Worm (Caenorhabditis elegans) whole organism, L4 larva: Measurements from ENCODE around the gene sav-1.

Experiments
- F49E8.2 ChIP-seq: sonication (generic microtip); optimal IDR thresholded peaks from 2 replicates; lab custom pipeline; 2016; ENCODE audit warnings: missing compliant biosample characterization, mild to moderate bottlenecking, missing genetic modification characterization, borderline replicate concordance
- R02D3.7 ChIP-seq: fragments of 150-350 bp; sonication (generic microtip); optimal IDR thresholded peaks from 3 replicates; lab custom pipeline; 2014; ENCODE audit warnings: missing biosample characterization, missing genetic modification characterization
- T26A8.4 ChIP-seq: fragments of 200-800 bp; sonication (Bioruptor generic); IDR thresholded peaks from 2 replicates; pipeline ENCODE4 v1.3.6; 2022; ENCODE audit warnings: missing genetic modification characterization, missing compliant biosample characterization
- Y5F2A.4 ChIP-seq: fragments of 200-800 bp; sonication (Bioruptor generic); optimal IDR thresholded peaks from 2 replicates; lab custom pipeline; 2018; ENCODE audit warnings: mild to moderate bottlenecking, missing genetic modification characterization, missing compliant biosample characterization
- ZK337.2 ChIP-seq: fragments of 200-800 bp; sonication (Bioruptor generic); IDR thresholded peaks from 2 replicates; pipeline ENCODE4 v1.3.6; 2022; ENCODE audit warnings: missing genetic modification reagents, missing genetic modification characterization, missing compliant biosample characterization
- aha-1 ChIP-seq: fragments of 150-350 bp; peaks from one replicate; lab custom pipeline; 2014; ENCODE audit warnings: missing biosample characterization, missing genetic modification characterization
- ama-1 ChIP-seq: fragments of 150-350 bp; optimal IDR thresholded peaks from 2 replicates; lab custom pipeline; 2014; ENCODE audit warnings: inconsistent platforms, mixed read lengths
- ceh-20 ChIP-seq: fragments of 200-800 bp; sonication (Bioruptor generic); IDR thresholded peaks from 2 replicates; pipeline ENCODE4 v1.3.6; 2022; ENCODE audit warnings: missing genetic modification reagents, missing genetic modification characterization, missing compliant biosample characterization
- ceh-32 ChIP-seq: sonication (generic microtip); optimal IDR thresholded peaks from 2 replicates; lab custom pipeline; 2016; ENCODE audit warnings: mild to moderate bottlenecking, missing genetic modification characterization, missing compliant biosample characterization; ENCODE audit not compliant: poor library complexity
- cey-2 ChIP-seq: sonication (generic microtip); optimal IDR thresholded peaks from 3 replicates; lab custom pipeline; 2017; ENCODE audit warnings: missing genetic modification characterization, mild to moderate bottlenecking, missing compliant biosample characterization, antibody characterized with exemption, borderline replicate concordance; ENCODE audit not compliant: insufficient read depth
- ctbp-1 ChIP-seq: fragments of 200-800 bp; sonication (Bioruptor generic); IDR thresholded peaks from 2 replicates; pipeline ENCODE4 v1.3.6; 2022; ENCODE audit warnings: missing genetic modification reagents, missing genetic modification characterization, missing compliant biosample characterization
- daf-12 ChIP-seq: fragments of 150-350 bp; optimal IDR thresholded peaks from 2 replicates; lab custom pipeline; 2014; ENCODE audit warnings: missing biosample characterization, missing genetic modification reagents, missing genetic modification characterization
- daf-16 ChIP-seq, 3 experiments: sonication (generic microtip); optimal IDR thresholded peaks; 2 replicates each; lab custom pipeline; 2016 to 2017; ENCODE audit warnings: missing genetic modification characterization in 3 of 3, missing genetic modification reagents in 3 of 3, mild to moderate bottlenecking in 2 of 3, missing compliant biosample characterization in 2 of 3, missing biosample characterization in 1 of 3, moderate library complexity in 1 of 3
- daf-19 ChIP-seq: fragments of 200-800 bp; sonication (Bioruptor generic); conservative IDR thresholded peaks from 2 replicates; pipeline ENCODE4 v1.3.6; 2022; ENCODE audit warnings: missing genetic modification characterization, missing compliant biosample characterization
- daf-8 ChIP-seq: fragments of 200-800 bp; sonication (Bioruptor generic); IDR thresholded peaks from 2 replicates; pipeline ENCODE4 v1.3.6; 2022; ENCODE audit warnings: missing genetic modification characterization, missing compliant biosample characterization
- dmd-6 ChIP-seq: fragments of 200-800 bp; sonication (Bioruptor generic); IDR thresholded peaks from 2 replicates; pipeline ENCODE4 v1.3.6; 2022; ENCODE audit warnings: missing genetic modification reagents, missing genetic modification characterization, missing compliant biosample characterization
- dmd-9 ChIP-seq: fragments of 200-800 bp; sonication (Bioruptor generic); IDR thresholded peaks from 2 replicates; pipeline ENCODE4 v1.3.6; 2022; ENCODE audit warnings: missing genetic modification reagents, missing genetic modification characterization, missing compliant biosample characterization
- dpl-1 ChIP-seq: fragments of 150-350 bp; optimal IDR thresholded peaks from 2 replicates; lab custom pipeline; 2014; ENCODE audit warnings: missing biosample characterization, missing genetic modification reagents, missing genetic modification characterization
- duxl-1 ChIP-seq: sonication (generic microtip); optimal IDR thresholded peaks from 2 replicates; lab custom pipeline; 2016; ENCODE audit warnings: mild to moderate bottlenecking, missing genetic modification characterization, moderate library complexity, missing compliant biosample characterization; ENCODE audit not compliant: poor library complexity
- egl-43 ChIP-seq: fragments of 200-800 bp; sonication (Bioruptor generic); IDR thresholded peaks from 2 replicates; pipeline ENCODE4 v1.3.6; 2022; ENCODE audit warnings: missing genetic modification reagents, missing genetic modification characterization, missing compliant biosample characterization
- fos-1 ChIP-seq: fragments of 150-350 bp; optimal IDR thresholded peaks from 2 replicates; lab custom pipeline; 2014; ENCODE audit warnings: missing biosample characterization, missing genetic modification characterization
- hif-1 ChIP-seq, 2 experiments: sonication (generic microtip); optimal IDR thresholded peaks; 2 replicates each; lab custom pipeline; 2016 to 2017; ENCODE audit warnings: missing compliant biosample characterization in 2 of 2, missing genetic modification characterization in 2 of 2, missing genetic modification reagents in 2 of 2, missing genotype in 2 of 2, mild to moderate bottlenecking in 1 of 2
- hlh-30 ChIP-seq: sonication (generic microtip); optimal IDR thresholded peaks from 2 replicates; lab custom pipeline; 2017; ENCODE audit warnings: antibody characterized with exemption, mild to moderate bottlenecking, missing genetic modification characterization, missing compliant biosample characterization; ENCODE audit not compliant: insufficient read depth
- jun-1 ChIP-seq: fragments of 150-350 bp; optimal IDR thresholded peaks from 2 replicates; lab custom pipeline; 2014; ENCODE audit warnings: missing biosample characterization, missing genetic modification reagents, missing genetic modification characterization
- lim-7 ChIP-seq: fragments of 200-800 bp; sonication (Bioruptor generic); IDR thresholded peaks from 2 replicates; pipeline ENCODE4 v1.3.6; 2022; ENCODE audit warnings: missing genetic modification characterization, missing compliant biosample characterization
- lin-13 ChIP-seq: fragments of 150-350 bp; optimal IDR thresholded peaks from 2 replicates; lab custom pipeline; 2014; ENCODE audit warnings: missing biosample characterization, missing genetic modification reagents, missing genetic modification characterization
- lin-38 ChIP-seq: fragments of 200-800 bp; sonication (Bioruptor generic); IDR thresholded peaks from 2 replicates; pipeline ENCODE4 v1.3.6; 2022; ENCODE audit warnings: missing genetic modification reagents, missing genetic modification characterization, missing compliant biosample characterization
- mdt-29 ChIP-seq: fragments of 200-800 bp; sonication (Bioruptor generic); IDR thresholded peaks from 2 replicates; pipeline ENCODE4 v1.3.6; 2022; ENCODE audit warnings: missing genetic modification reagents, missing genetic modification characterization, missing compliant biosample characterization
- mes-2 ChIP-seq: sonication (generic microtip); optimal IDR thresholded peaks from 2 replicates; lab custom pipeline; 2016; ENCODE audit warnings: missing genotype, mild to moderate bottlenecking, missing genetic modification characterization, missing compliant biosample characterization; ENCODE audit not compliant: poor library complexity, severe bottlenecking
- mxl-2 ChIP-seq: fragments of 200-800 bp; sonication (Bioruptor generic); conservative IDR thresholded peaks from 2 replicates; pipeline ENCODE4 v1.3.6; 2022; ENCODE audit warnings: missing genetic modification reagents, missing genetic modification characterization, missing compliant biosample characterization
- nhr-10 ChIP-seq: fragments of 150-350 bp; optimal IDR thresholded peaks from 2 replicates; lab custom pipeline; 2014; ENCODE audit warnings: missing biosample characterization, missing genetic modification characterization
- nhr-11 ChIP-seq: fragments of 150-350 bp; optimal IDR thresholded peaks from 2 replicates; lab custom pipeline; 2014; ENCODE audit warnings: missing biosample characterization, missing genetic modification characterization
- nhr-28 ChIP-seq: fragments of 150-350 bp; optimal IDR thresholded peaks from 2 replicates; lab custom pipeline; 2014; ENCODE audit warnings: missing biosample characterization, missing genetic modification characterization
- nhr-41 ChIP-seq: fragments of 200-800 bp; sonication (Bioruptor generic); IDR thresholded peaks from 2 replicates; pipeline ENCODE4 v1.3.6; 2022; ENCODE audit warnings: missing genetic modification reagents, missing genetic modification characterization, missing compliant biosample characterization
- nhr-48 ChIP-seq: sonication (generic microtip); optimal IDR thresholded peaks from 2 replicates; lab custom pipeline; 2016; ENCODE audit warnings: mild to moderate bottlenecking, missing genetic modification characterization, missing compliant biosample characterization
- rbr-2 ChIP-seq: sonication (generic microtip); optimal IDR thresholded peaks from 2 replicates; lab custom pipeline; 2016; ENCODE audit warnings: missing genotype, missing genetic modification characterization, missing compliant biosample characterization
- spr-1 ChIP-seq: sonication (generic microtip); optimal IDR thresholded peaks from 2 replicates; lab custom pipeline; 2016; ENCODE audit warnings: mild to moderate bottlenecking, missing genetic modification characterization, missing compliant biosample characterization
- spr-3 ChIP-seq: fragments of 200-800 bp; sonication (Bioruptor generic); optimal IDR thresholded peaks from 2 replicates; lab custom pipeline; 2018; ENCODE audit warnings: mild to moderate bottlenecking, missing genetic modification characterization, missing compliant biosample characterization
- tag-97 ChIP-seq: fragments of 200-800 bp; sonication (Bioruptor generic); IDR thresholded peaks from 2 replicates; pipeline ENCODE4 v1.3.6; 2022; ENCODE audit warnings: missing genetic modification characterization, missing compliant biosample characterization
- unc-39 ChIP-seq: sonication (generic microtip); optimal IDR thresholded peaks from 2 replicates; lab custom pipeline; 2017; ENCODE audit warnings: missing biosample characterization, missing genetic modification characterization
- vab-7 ChIP-seq: fragments of 200-800 bp; sonication (Bioruptor generic); IDR thresholded peaks from 2 replicates; pipeline ENCODE4 v1.3.6; 2022; ENCODE audit warnings: missing genetic modification reagents, missing genetic modification characterization, missing compliant biosample characterization
- zag-1 ChIP-seq: fragments of 150-350 bp; optimal IDR thresholded peaks from 2 replicates; lab custom pipeline; 2014; ENCODE audit warnings: missing biosample characterization, missing genetic modification characterization
- zfp-2 ChIP-seq: sonication (generic microtip); optimal IDR thresholded peaks from 2 replicates; lab custom pipeline; 2016; ENCODE audit warnings: mild to moderate bottlenecking, missing genetic modification characterization, missing compliant biosample characterization
- zip-11 ChIP-seq: fragments of 200-800 bp; sonication (Bioruptor generic); IDR thresholded peaks from 2 replicates; pipeline ENCODE4 v1.3.6; 2022; ENCODE audit warnings: missing genetic modification characterization, missing compliant biosample characterization
- zip-2 ChIP-seq: fragments of 150-350 bp; optimal IDR thresholded peaks from 2 replicates; lab custom pipeline; 2014; ENCODE audit warnings: missing biosample characterization, missing genetic modification characterization
- ztf-7 ChIP-seq: fragments of 150-350 bp; optimal IDR thresholded peaks from 2 replicates; lab custom pipeline; 2014; ENCODE audit warnings: missing biosample characterization, missing genetic modification characterization

Gene sav-1

DNA sequence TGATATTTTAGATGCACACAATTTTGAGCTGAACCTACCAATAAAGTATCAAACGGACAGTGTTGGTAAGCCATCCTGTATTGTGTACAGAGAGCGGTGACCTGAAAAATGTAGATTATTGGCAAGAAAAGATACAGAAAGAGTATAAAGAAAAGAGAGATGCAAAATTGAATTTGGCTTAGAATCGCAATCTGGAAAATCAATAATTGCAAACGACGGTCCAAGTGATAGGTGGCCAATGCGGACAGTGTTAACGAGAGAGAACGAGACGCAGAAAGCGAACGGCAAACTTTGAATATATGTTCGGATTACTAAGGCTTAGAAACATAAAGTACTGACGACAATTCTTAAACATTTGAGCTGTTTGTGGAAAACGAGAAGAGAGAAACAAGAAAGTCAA is 29.0 kb downstream of the sav-1 start, which contains the start of gene crn-4:
crn-4 (minus strand) TSS at position 101 of the 400 bp plus-strand sequence.
- TF ChIP-seq dmd-6 (GFP tag; lab: Robert Waterston, UW) (no peak), aha-1 (tag; lab: Kevin White, UChicago) (no peak), zip-2 (tag; lab: Kevin White, UChicago) (no peak), dmd-9 (no peak), nhr-28 (tag; lab: Kevin White, UChicago) (no peak), tag-97 (no peak), hif-1 (tag; optimal IDR thresholded peaks at IDR 0.05; lab: Kevin White, UChicago) (no peak), lim-7 (no peak), R02D3.7 (tag; lab: Kevin White, UChicago) (no peak), mes-2 (no peak), ama-1 (lab: Kevin White, UChicago) (no peak), rbr-2 (no peak), spr-1 (tag; lab: Kevin White, UChicago) (no peak), daf-19 (GFP tag; lab: Robert Waterston, UW) (no peak), nhr-10 (tag; lab: Kevin White, UChicago) (no peak), zfp-2 (tag; lab: Kevin White, UChicago) (no peak), unc-39 (tag; lab: Kevin White, UChicago) (no peak)

DNA sequence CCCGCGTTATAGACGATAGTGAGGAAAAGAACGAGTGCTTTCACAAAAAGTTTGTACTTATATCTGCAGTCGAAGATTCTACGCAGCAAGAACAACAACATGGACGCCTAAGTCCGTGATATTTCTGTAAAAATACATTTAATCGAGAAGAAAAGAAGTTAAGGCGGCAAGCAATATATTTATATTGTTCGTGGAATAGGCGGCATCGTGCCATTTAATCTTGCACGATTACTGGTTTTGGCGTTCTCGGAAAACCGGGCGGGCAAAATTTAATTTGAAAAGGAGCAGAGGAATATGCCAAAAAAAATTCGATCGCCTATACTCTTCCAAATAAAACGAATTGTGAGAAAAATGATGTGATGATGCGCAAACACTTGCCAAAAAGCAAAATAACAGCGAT is 40.1 kb downstream of the sav-1 start, which contains the start of gene AH9.1:
AH9.1 (minus strand) TSS at position 101 of the 400 bp plus-strand sequence.
- TF ChIP-seq nhr-41 (GFP tag; lab: Robert Waterston, UW) (no peak), daf-19 (GFP tag; lab: Robert Waterston, UW) (no peak), spr-3 (GFP tag; lab: Kevin White, UChicago) (no peak), T26A8.4 (GFP tag; lab: Robert Waterston, UW) (no peak), ctbp-1 (no peak), jun-1 (tag; lab: Kevin White, UChicago) (no peak), hlh-30 (tag; lab: Kevin White, UChicago) (no peak), R02D3.7 (tag; lab: Kevin White, UChicago) (no peak), daf-16 (GFP tag; optimal IDR thresholded peaks at IDR 0.05; lab: Kevin White, UChicago) (no peak), daf-16 (tag; optimal IDR thresholded peaks at IDR 0.05; lab: Kevin White, UChicago) (no peak), mes-2 (no peak), daf-8 (no peak), ceh-32 (tag; lab: Kevin White, UChicago) (no peak), zip-11 (GFP tag; lab: Robert Waterston, UW) (no peak), egl-43 (no peak), lin-13 (GFP tag; lab: Kevin White, UChicago) (no peak), dpl-1 (no peak), mdt-29 (GFP tag; lab: Robert Waterston, UW) (no peak), nhr-48 (tag; lab: Kevin White, UChicago) (no peak), ama-1 (lab: Kevin White, UChicago) (no peak)

DNA sequence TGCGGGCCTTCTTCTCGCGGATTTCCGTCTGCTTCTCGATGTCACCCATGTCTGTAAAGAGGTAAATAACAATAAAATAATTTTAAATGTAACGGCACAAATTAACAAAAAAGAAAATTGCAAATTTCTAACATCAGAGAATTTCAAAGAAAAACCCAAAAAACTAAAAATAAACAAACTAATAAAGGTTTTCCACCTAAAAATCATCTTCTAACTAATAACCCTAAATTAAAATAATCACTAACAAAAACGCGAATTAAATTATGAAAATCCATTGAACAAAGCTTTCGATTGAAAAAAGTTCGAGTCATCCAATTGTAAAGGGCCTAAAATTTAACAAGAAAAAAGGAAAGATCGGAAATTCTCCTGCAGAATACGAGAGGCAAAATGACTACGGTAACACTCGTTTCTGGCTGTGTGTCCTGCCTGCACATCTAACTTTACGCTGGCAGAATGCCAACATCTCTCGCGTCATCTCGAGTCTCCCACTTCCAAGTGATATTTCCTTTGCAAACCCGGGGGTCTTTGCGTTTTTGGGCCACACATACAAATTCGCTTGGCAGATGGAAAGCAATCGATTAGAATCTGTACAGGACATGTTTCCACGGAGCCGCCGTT is 44.3 kb downstream of the sav-1 start, which contains the start of gene rpl-11.2:
rpl-11.2 (minus strand) TSS at position 51 of the 618 bp plus-strand sequence.
- TF ChIP-seq ZK337.2 (GFP tag; lab: Robert Waterston, UW) (no peak), nhr-11 (tag; lab: Kevin White, UChicago) (peak; percentile 99), duxl-1 (peak; percentile 94), cey-2 (tag; lab: Kevin White, UChicago) (no peak), hlh-30 (tag; lab: Kevin White, UChicago) (peak; percentile 94), vab-7 (GFP tag; lab: Robert Waterston, UW) (no peak; the same call in none of the 2 replicates), fos-1 (no peak), mxl-2 (no peak), lin-13 (GFP tag; lab: Kevin White, UChicago) (peak; percentile 95), lin-38 (GFP tag; lab: Robert Waterston, UW) (peak; percentile 71), zfp-2 (tag; lab: Kevin White, UChicago) (peak; percentile 96), ceh-20 (GFP tag; lab: Robert Waterston, UW) (peak; percentile 93), daf-12 (tag; lab: Kevin White, UChicago) (no peak), F49E8.2 (no peak), unc-39 (tag; lab: Kevin White, UChicago) (no peak), daf-16 (GFP tag; optimal IDR thresholded peaks at IDR 0.05; lab: Kevin White, UChicago) (peak in 1 of 2 experiments; percentile 75), daf-16 (tag; optimal IDR thresholded peaks at IDR 0.05; lab: Kevin White, UChicago) (peak; percentile 85), ztf-7 (tag; lab: Kevin White, UChicago) (peak; percentile 88), lim-7 (no peak), zag-1 (tag; lab: Kevin White, UChicago) (peak; percentile 73), Y5F2A.4 (GFP tag; lab: Kevin White, UChicago) (no peak)
